Worm (Caenorhabditis elegans) whole organism, young adult: ENCODE results near the gene Y54G9A.5.

ENCODE experiments used
- F39B2.1 ChIP-seq: fragments of 200-800 bp; sonication (Bioruptor generic); IDR thresholded peaks from 2 replicates; pipeline ENCODE4 v1.3.6; 2022; ENCODE audit warnings: missing genetic modification reagents, missing genetic modification characterization, missing compliant biosample characterization
- T07F8.4 ChIP-seq: sonication (generic microtip); optimal IDR thresholded peaks from 2 replicates; lab custom pipeline; 2016; ENCODE audit warnings: mild to moderate bottlenecking, missing genetic modification characterization, moderate library complexity, missing compliant biosample characterization
- akir-1 ChIP-seq: fragments of 200-800 bp; sonication (Bioruptor generic); optimal IDR thresholded peaks from 2 replicates; lab custom pipeline; 2018; ENCODE audit warnings: mild to moderate bottlenecking, missing genetic modification characterization, moderate library complexity, missing compliant biosample characterization
- ama-1 ChIP-seq, 3 experiments: fragments of 150-350 bp in 1 of 3; sonication (generic microtip) in 2 of 3; optimal IDR thresholded peaks; 2 replicates each; lab custom pipeline; 2014 to 2018; ENCODE audit warnings: missing biosample characterization in 2 of 3, missing genetic modification characterization in 2 of 3, missing genetic modification reagents in 2 of 3
- dpl-1 ChIP-seq: fragments of 150-350 bp; optimal IDR thresholded peaks from 2 replicates; lab custom pipeline; 2014; ENCODE audit warnings: missing biosample characterization, missing genetic modification reagents, missing genetic modification characterization
- lir-1 ChIP-seq: fragments of 200-800 bp; sonication (Bioruptor generic); conservative IDR thresholded peaks from 2 replicates; pipeline ENCODE4 v1.3.6; 2022; ENCODE audit warnings: missing genetic modification reagents, missing genetic modification characterization, missing compliant biosample characterization
- nhr-27 ChIP-seq: fragments of 200-800 bp; sonication (Bioruptor generic); optimal IDR thresholded peaks from 2 replicates; lab custom pipeline; 2018; ENCODE audit warnings: mild to moderate bottlenecking, missing genetic modification characterization, moderate library complexity, missing compliant biosample characterization
- nhr-80 ChIP-seq: sonication (generic microtip); optimal IDR thresholded peaks from 2 replicates; lab custom pipeline; 2016; ENCODE audit warnings: missing genetic modification characterization, missing compliant biosample characterization
- nhr-90 ChIP-seq: sonication (generic microtip); optimal IDR thresholded peaks from 2 replicates; lab custom pipeline; 2016; ENCODE audit warnings: missing genotype, mild to moderate bottlenecking, missing genetic modification characterization, missing compliant biosample characterization
- unc-130 ChIP-seq: sonication (generic microtip); optimal IDR thresholded peaks from 2 replicates; lab custom pipeline; 2016; ENCODE audit warnings: missing genetic modification reagents, missing genetic modification characterization, missing compliant biosample characterization
- unc-62 ChIP-seq: fragments of 150-350 bp; optimal IDR thresholded peaks from 2 replicates; lab custom pipeline; 2014; ENCODE audit warnings: missing biosample characterization, missing genetic modification reagents, missing genetic modification characterization

DNA sequence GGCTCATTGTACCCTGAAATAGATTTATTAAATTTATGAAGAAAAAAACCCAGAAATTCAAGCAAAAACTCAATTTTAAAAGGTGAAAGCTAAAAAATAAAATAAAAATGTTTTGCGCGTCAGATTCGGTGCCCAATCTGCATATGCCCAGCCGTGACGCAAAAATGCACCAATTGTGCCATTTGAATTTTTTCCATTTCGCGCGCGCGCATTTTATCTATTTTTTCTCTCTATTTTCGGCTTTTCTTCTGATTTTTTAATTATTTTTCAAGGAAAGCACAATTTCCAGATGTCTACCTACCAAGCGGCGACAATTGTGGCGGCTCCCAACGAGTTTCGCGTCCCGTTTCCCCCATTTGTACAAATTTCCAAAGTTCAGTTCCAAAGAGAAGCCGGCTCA is 3.0 kb downstream of the Y54G9A.5 start, which contains the start of the genes Y54G9A.7 and bub-3:
- TF ChIP-seq dpl-1 (GFP tag; lab: Kevin White, UChicago), result peak; percentile 78
- TF ChIP-seq unc-62, result no peak
- TF ChIP-seq ama-1 (optimal IDR thresholded peaks at IDR 0.05; lab: Kevin White, UChicago), result no peak
- TF ChIP-seq ama-1 (GFP tag; optimal IDR thresholded peaks at IDR 0.05; lab: Kevin White, UChicago), result no peak
- no peak for TF ChIP-seq nhr-80
- no peak for TF ChIP-seq nhr-27 (tag; lab: Kevin White, UChicago)
- TF ChIP-seq unc-130, result no peak
- TF ChIP-seq T07F8.4, result no peak
- TF ChIP-seq akir-1 (GFP tag; lab: Kevin White, UChicago), result no peak
- TF ChIP-seq lir-1, result no peak
- no peak for TF ChIP-seq nhr-90
- TF ChIP-seq F39B2.1, result no peak
